Worm (Caenorhabditis elegans) whole organism, L3 larva: ENCODE data around the gene C25E10.13.

ENCODE experiments used
- elt-3 ChIP-seq, 3 experiments: fragments of 150-350 bp in 1 of 3; sonication (generic microtip) in 2 of 3; optimal IDR thresholded peaks; 2 replicates in 2 of 3; 4 replicates in 1 of 3; lab custom pipeline; 2014 to 2017; ENCODE audit warnings: missing biosample characterization in 3 of 3, missing genetic modification characterization in 3 of 3
- fkh-2 ChIP-seq: fragments of 150-350 bp; optimal IDR thresholded peaks from 2 replicates; lab custom pipeline; 2014; ENCODE audit warnings: missing biosample characterization, missing genetic modification reagents, missing genetic modification characterization
- nhr-28 ChIP-seq: fragments of 150-350 bp; optimal IDR thresholded peaks from 2 replicates; lab custom pipeline; 2014; ENCODE audit warnings: missing biosample characterization, missing genetic modification characterization
- pha-4 ChIP-seq: fragments of 150-350 bp; optimal IDR thresholded peaks from 2 replicates; lab custom pipeline; 2014; ENCODE audit warnings: missing biosample characterization, missing genetic modification reagents, missing genetic modification characterization
- skn-1 ChIP-seq: fragments of 150-350 bp; optimal IDR thresholded peaks from 2 replicates; lab custom pipeline; 2014; ENCODE audit warnings: missing biosample characterization, missing genetic modification characterization
- zag-1 ChIP-seq: fragments of 150-350 bp; optimal IDR thresholded peaks from 2 replicates; lab custom pipeline; 2014; ENCODE audit warnings: missing biosample characterization, missing genetic modification characterization

C25E10.13 gene

ce11 chrV:9109281-9109680, 49.8 kb downstream of the C25E10.13 start, which contains the start of gene pqn-31:
Gene pqn-31, plus strand, starts transcription at chrV:9109581.
- peak; percentile 37 for TF ChIP-seq pha-4 (tag; lab: Kevin White, UChicago)
- no peak for TF ChIP-seq elt-3 (tag; optimal IDR thresholded peaks at IDR 0.05; lab: Kevin White, UChicago)
- TF ChIP-seq zag-1 (tag; lab: Kevin White, UChicago), result no peak
- no peak for TF ChIP-seq nhr-28
- TF ChIP-seq skn-1 (tag; lab: Kevin White, UChicago), result no peak
- TF ChIP-seq fkh-2 (tag; lab: Kevin White, UChicago), result no peak
- TF ChIP-seq, all 47 proteins: peak for 1
